Worm (Caenorhabditis elegans): ENCODE data around the gene T27A10.6.

DNA sequence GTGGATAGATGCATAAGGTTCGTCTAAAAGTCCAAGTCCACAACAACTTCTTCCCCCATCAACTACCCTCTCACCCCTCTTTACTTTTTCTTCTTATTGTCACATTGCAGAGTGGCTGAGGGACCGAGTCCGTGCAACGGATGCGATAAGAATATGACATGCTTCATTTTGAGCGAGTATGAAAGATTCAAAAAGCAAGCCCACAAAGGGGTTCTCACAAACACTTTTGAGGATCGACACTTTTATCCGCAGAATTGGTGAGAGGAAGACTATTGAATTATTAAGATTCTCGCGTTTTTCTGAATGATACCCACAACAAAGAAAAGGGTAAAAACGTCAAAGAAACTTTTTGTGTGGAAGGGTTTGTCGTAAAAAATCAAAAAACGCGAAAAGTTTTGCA lies 29.4 kb upstream of the T27A10.6 start:
- no peak for TF ChIP-seq snpc-4 (GFP tag; optimal IDR thresholded peaks at IDR 0.05)
- TF ChIP-seq snpc-4 (tag; optimal IDR thresholded peaks at IDR 0.05): no peak
- no peak for TF ChIP-seq unc-130 (GFP tag; optimal IDR thresholded peaks at IDR 0.05)
- TF ChIP-seq dpl-1 (GFP tag; optimal IDR thresholded peaks at IDR 0.05): no peak
- no peak for TF ChIP-seq madf-6 (GFP tag; IDR thresholded peaks at IDR 0.05)
